Worm (Caenorhabditis elegans): Measurements from ENCODE around the gene C06E4.8.

The C06E4.8 gene

ce11 chrIV:7243913-7244312 lies 41.8 kb downstream of the C06E4.8 start, which contains the start of gene afmd-1:
Gene afmd-1, plus strand, starts transcription at chrIV:7244228.
- TF ChIP-seq med-1 (GFP tag; optimal IDR thresholded peaks at IDR 0.05; ENCODE audit: insufficient read depth), result no peak
- TF ChIP-seq ztf-29 (GFP tag; IDR thresholded peaks at IDR 0.05), result no peak
- no peak for TF ChIP-seq tab-1 (GFP tag; IDR thresholded peaks at IDR 0.05)
- TF ChIP-seq ref-1 (GFP tag; conservative IDR thresholded peaks at IDR 0.05), result no peak

ce11 chrIV:7242220-7242789 lies 43.4 kb downstream of the C06E4.8 start, which contains the start of gene gstk-2:
Gene gstk-2, minus strand, starts transcription at chrIV:7242270.
- TF ChIP-seq T22C8.4 (GFP tag; IDR thresholded peaks at IDR 0.05) (no peak), cog-1 (tag; optimal IDR thresholded peaks at IDR 0.05) (no peak), ref-1 (GFP tag; conservative IDR thresholded peaks at IDR 0.05) (no peak), med-1 (GFP tag; optimal IDR thresholded peaks at IDR 0.05; ENCODE audit: insufficient read depth) (no peak), flt-1 (GFP tag; IDR thresholded peaks at IDR 0.05) (no peak), tab-1 (GFP tag; IDR thresholded peaks at IDR 0.05) (no peak), ztf-29 (GFP tag; IDR thresholded peaks at IDR 0.05) (no peak), ztf-23 (GFP tag; IDR thresholded peaks at IDR 0.05) (no peak), klf-2 (GFP tag; conservative IDR thresholded peaks at IDR 0.05) (no peak)

ce11 chrIV:7240564-7240963 lies 45.1 kb downstream of the C06E4.8 start:
- TF ChIP-seq tab-1 (GFP tag; IDR thresholded peaks at IDR 0.05), result no peak
- no peak for TF ChIP-seq med-1 (GFP tag; optimal IDR thresholded peaks at IDR 0.05; ENCODE audit: insufficient read depth)
- TF ChIP-seq ref-1 (GFP tag; conservative IDR thresholded peaks at IDR 0.05), result no peak
- no peak for TF ChIP-seq ztf-23 (GFP tag; IDR thresholded peaks at IDR 0.05)
- no peak for TF ChIP-seq cog-1 (tag; optimal IDR thresholded peaks at IDR 0.05)
- no peak for TF ChIP-seq T22C8.4 (GFP tag; IDR thresholded peaks at IDR 0.05)
- TF ChIP-seq flt-1 (GFP tag; IDR thresholded peaks at IDR 0.05), result no peak
- TF ChIP-seq ztf-29 (GFP tag; IDR thresholded peaks at IDR 0.05), result no peak

- TF ChIP-seq T22C8.4 (GFP tag; IDR thresholded peaks at IDR 0.05), result no peak
- no peak for TF ChIP-seq tab-1 (GFP tag; IDR thresholded peaks at IDR 0.05)
- no peak for TF ChIP-seq ztf-23 (GFP tag; IDR thresholded peaks at IDR 0.05)
- TF ChIP-seq klf-2 (GFP tag; conservative IDR thresholded peaks at IDR 0.05), result no peak
- TF ChIP-seq cog-1 (tag; optimal IDR thresholded peaks at IDR 0.05), result no peak
- TF ChIP-seq ztf-29 (GFP tag; IDR thresholded peaks at IDR 0.05), result no peak
- TF ChIP-seq ref-1 (GFP tag; conservative IDR thresholded peaks at IDR 0.05), result no peak
- no peak for TF ChIP-seq med-1 (GFP tag; optimal IDR thresholded peaks at IDR 0.05; ENCODE audit: insufficient read depth)
- TF ChIP-seq flt-1 (GFP tag; IDR thresholded peaks at IDR 0.05), result no peak
Measured at ce11 chrIV:7237668-7238214, 47.9 kb downstream of the C06E4.8 start, which contains the start of gene elo-3. Gene elo-3, plus strand, starts transcription at chrIV:7237718.

ce11 chrIV:7236248-7236772 lies 49.4 kb downstream of the C06E4.8 start:
- TF ChIP-seq T22C8.4 (GFP tag; IDR thresholded peaks at IDR 0.05) (no peak), ztf-23 (GFP tag; IDR thresholded peaks at IDR 0.05) (no peak), tab-1 (GFP tag; IDR thresholded peaks at IDR 0.05) (no peak), ref-1 (GFP tag; conservative IDR thresholded peaks at IDR 0.05) (no peak), ztf-29 (GFP tag; IDR thresholded peaks at IDR 0.05) (no peak), cog-1 (tag; optimal IDR thresholded peaks at IDR 0.05) (no peak), med-1 (GFP tag; optimal IDR thresholded peaks at IDR 0.05; ENCODE audit: insufficient read depth) (no peak), klf-2 (GFP tag; conservative IDR thresholded peaks at IDR 0.05) (no peak), flt-1 (GFP tag; IDR thresholded peaks at IDR 0.05) (no peak)

- TF ChIP-seq cog-1 (tag; optimal IDR thresholded peaks at IDR 0.05), result peak; percentile 58
- TF ChIP-seq med-1 (GFP tag; optimal IDR thresholded peaks at IDR 0.05; ENCODE audit: insufficient read depth), result no peak
- no peak for TF ChIP-seq klf-2 (GFP tag; conservative IDR thresholded peaks at IDR 0.05)
- 0 out of 2 replicates have a peak, but pooled peaks have one; percentile 52 for TF ChIP-seq tab-1 (GFP tag; IDR thresholded peaks at IDR 0.05)
- TF ChIP-seq ztf-23 (GFP tag; IDR thresholded peaks at IDR 0.05), result peak; percentile 55; the same call in 1 of the 2 replicates
- TF ChIP-seq flt-1 (GFP tag; IDR thresholded peaks at IDR 0.05), result peak; percentile 68
- TF ChIP-seq ref-1 (GFP tag; conservative IDR thresholded peaks at IDR 0.05), result no peak
Measured at ce11 chrIV:7235382-7235917, 50.2 kb downstream of the C06E4.8 start.

ce11 chrIV:7234623-7235022 lies 51.1 kb downstream of the C06E4.8 start:
- TF ChIP-seq cog-1 (tag; optimal IDR thresholded peaks at IDR 0.05) (no peak), tab-1 (GFP tag; IDR thresholded peaks at IDR 0.05) (no peak), klf-2 (GFP tag; conservative IDR thresholded peaks at IDR 0.05) (no peak), ref-1 (GFP tag; conservative IDR thresholded peaks at IDR 0.05) (no peak), T22C8.4 (GFP tag; IDR thresholded peaks at IDR 0.05) (no peak), flt-1 (GFP tag; IDR thresholded peaks at IDR 0.05) (no peak), med-1 (GFP tag; optimal IDR thresholded peaks at IDR 0.05; ENCODE audit: insufficient read depth) (no peak), ztf-23 (GFP tag; IDR thresholded peaks at IDR 0.05) (no peak), ztf-29 (GFP tag; IDR thresholded peaks at IDR 0.05) (no peak)

All from whole organism, midembryonic.